Worm (Caenorhabditis elegans) whole organism, mixed stage, embryonic: Measurements from ENCODE around the gene cdka-1.
A peak's percentile ranks its signal among the peaks of the same experiment; 100 is the strongest.

Experiments
- M03D4.4 ChIP-seq: sonication (generic microtip); optimal IDR thresholded peaks from 2 replicates; lab custom pipeline; 2017; ENCODE audit warnings: mild to moderate bottlenecking, missing genetic modification characterization, missing compliant biosample characterization
- bed-3 ChIP-seq: fragments of 200-800 bp; sonication (Bioruptor generic); optimal IDR thresholded peaks from 3 replicates; lab custom pipeline; 2018; ENCODE audit warnings: mild to moderate bottlenecking, missing genetic modification characterization, moderate library complexity, missing compliant biosample characterization
- blmp-1 ChIP-seq: fragments of 150-350 bp; optimal IDR thresholded peaks from 2 replicates; lab custom pipeline; 2014; ENCODE audit warnings: missing biosample characterization, missing genetic modification characterization
- ceh-43 ChIP-seq: fragments of 200-800 bp; sonication (Bioruptor generic); optimal IDR thresholded peaks from 2 replicates; lab custom pipeline; 2018; ENCODE audit warnings: mild to moderate bottlenecking, missing genetic modification characterization, moderate library complexity, missing compliant biosample characterization
- ceh-83 ChIP-seq: fragments of 200-800 bp; sonication (Bioruptor generic); optimal IDR thresholded peaks from 2 replicates; lab custom pipeline; 2018; ENCODE audit warnings: mild to moderate bottlenecking, missing genetic modification characterization, missing compliant biosample characterization
- ces-1 ChIP-seq: fragments of 150-350 bp; optimal IDR thresholded peaks from 2 replicates; lab custom pipeline; 2014; ENCODE audit warnings: missing biosample characterization, missing genetic modification reagents, missing genetic modification characterization
- cnd-1 ChIP-seq: fragments of 200-800 bp; sonication (Bioruptor generic); optimal IDR thresholded peaks from 2 replicates; lab custom pipeline; 2018; ENCODE audit warnings: mild to moderate bottlenecking, missing genetic modification characterization, missing compliant biosample characterization
- drap-1 ChIP-seq: fragments of 200-800 bp; sonication (Bioruptor generic); optimal IDR thresholded peaks from 3 replicates; lab custom pipeline; 2018; ENCODE audit warnings: mild to moderate bottlenecking, missing genetic modification characterization, missing compliant biosample characterization
- elt-1 ChIP-seq: sonication (generic microtip); optimal IDR thresholded peaks from 2 replicates; lab custom pipeline; 2017; ENCODE audit warnings: missing genetic modification characterization, mild to moderate bottlenecking, missing compliant biosample characterization, antibody characterized with exemption, moderate library complexity, borderline replicate concordance; ENCODE audit not compliant: insufficient read depth
- elt-3 ChIP-seq: fragments of 150-350 bp; optimal IDR thresholded peaks from 2 replicates; lab custom pipeline; 2014; ENCODE audit warnings: missing biosample characterization, missing genetic modification characterization
- flh-1 ChIP-seq: fragments of 200-800 bp; sonication (Bioruptor generic); optimal IDR thresholded peaks from 2 replicates; lab custom pipeline; 2018; ENCODE audit warnings: mild to moderate bottlenecking, missing genetic modification characterization, moderate library complexity, missing compliant biosample characterization
- ham-2 ChIP-seq: fragments of 200-800 bp; sonication (Bioruptor generic); optimal IDR thresholded peaks from 2 replicates; lab custom pipeline; 2018; ENCODE audit warnings: mild to moderate bottlenecking, missing genetic modification characterization, missing compliant biosample characterization
- hlh-1 ChIP-seq: fragments of 150-350 bp; optimal IDR thresholded peaks from 2 replicates; lab custom pipeline; 2014; ENCODE audit warnings: missing biosample characterization, missing genetic modification reagents, missing genetic modification characterization
- lin-13 ChIP-seq: fragments of 150-350 bp; optimal IDR thresholded peaks from 2 replicates; lab custom pipeline; 2014; ENCODE audit warnings: missing biosample characterization, missing genetic modification characterization
- lin-32 ChIP-seq: fragments of 200-800 bp; sonication (Bioruptor generic); optimal IDR thresholded peaks from 2 replicates; lab custom pipeline; 2018; ENCODE audit warnings: mild to moderate bottlenecking, missing genetic modification characterization, missing compliant biosample characterization
- lsy-2 ChIP-seq: fragments of 150-350 bp; optimal IDR thresholded peaks from 2 replicates; lab custom pipeline; 2014; ENCODE audit warnings: missing biosample characterization, missing genetic modification characterization
- mab-5 ChIP-seq: fragments of 150-350 bp; optimal IDR thresholded peaks from 2 replicates; lab custom pipeline; 2014; ENCODE audit warnings: missing biosample characterization, missing genetic modification characterization
- mep-1 ChIP-seq: fragments of 150-350 bp; optimal IDR thresholded peaks from 2 replicates; lab custom pipeline; 2017; ENCODE audit warnings: missing biosample characterization, missing genetic modification reagents, missing genetic modification characterization, inconsistent platforms
- mls-2 ChIP-seq: sonication (generic microtip); optimal IDR thresholded peaks from 2 replicates; lab custom pipeline; 2016; ENCODE audit warnings: mild to moderate bottlenecking, missing genetic modification characterization, moderate library complexity, missing compliant biosample characterization
- nhr-12 ChIP-seq: fragments of 150-350 bp; optimal IDR thresholded peaks from 2 replicates; lab custom pipeline; 2014; ENCODE audit warnings: missing biosample characterization, missing genetic modification characterization
- nhr-2 ChIP-seq: fragments of 150-350 bp; optimal IDR thresholded peaks from 2 replicates; lab custom pipeline; 2014; ENCODE audit warnings: missing biosample characterization, missing genetic modification characterization
- nhr-237 ChIP-seq: fragments of 150-350 bp; optimal IDR thresholded peaks from 2 replicates; lab custom pipeline; 2014; ENCODE audit warnings: missing biosample characterization, missing genetic modification characterization
- nhr-28 ChIP-seq: fragments of 150-350 bp; optimal IDR thresholded peaks from 2 replicates; lab custom pipeline; 2014; ENCODE audit warnings: missing biosample characterization, missing genetic modification characterization
- pha-4 ChIP-seq: fragments of 150-350 bp; optimal IDR thresholded peaks from 2 replicates; lab custom pipeline; 2018; ENCODE audit warnings: missing biosample characterization, missing genetic modification reagents, missing genetic modification characterization
- sem-2 ChIP-seq: fragments of 200-800 bp; sonication (Bioruptor generic); optimal IDR thresholded peaks from 2 replicates; lab custom pipeline; 2018; ENCODE audit warnings: mild to moderate bottlenecking, missing genetic modification characterization, missing compliant biosample characterization
- snpc-4 ChIP-seq: fragments of 150-350 bp; optimal IDR thresholded peaks from 2 replicates; lab custom pipeline; 2014; ENCODE audit warnings: missing biosample characterization, missing genetic modification characterization
- sptf-1 ChIP-seq: sonication (generic microtip); optimal IDR thresholded peaks from 2 replicates; lab custom pipeline; 2017; ENCODE audit warnings: mild to moderate bottlenecking, missing genetic modification characterization, moderate library complexity, missing compliant biosample characterization
- tbx-8 ChIP-seq: fragments of 200-800 bp; sonication (Bioruptor generic); optimal IDR thresholded peaks from 2 replicates; lab custom pipeline; 2018; ENCODE audit warnings: mild to moderate bottlenecking, missing genetic modification characterization, moderate library complexity, missing compliant biosample characterization
- unc-39 ChIP-seq: fragments of 150-350 bp; optimal IDR thresholded peaks from 2 replicates; lab custom pipeline; 2014; ENCODE audit warnings: missing biosample characterization, missing genetic modification characterization
- unc-62 ChIP-seq: fragments of 150-350 bp; optimal IDR thresholded peaks from 2 replicates; lab custom pipeline; 2014; ENCODE audit warnings: missing biosample characterization, missing genetic modification reagents, missing genetic modification characterization
- ztf-11 ChIP-seq: fragments of 150-350 bp; optimal IDR thresholded peaks from 2 replicates; lab custom pipeline; 2014; ENCODE audit warnings: missing biosample characterization, missing genetic modification characterization

The cdka-1 gene

DNA sequence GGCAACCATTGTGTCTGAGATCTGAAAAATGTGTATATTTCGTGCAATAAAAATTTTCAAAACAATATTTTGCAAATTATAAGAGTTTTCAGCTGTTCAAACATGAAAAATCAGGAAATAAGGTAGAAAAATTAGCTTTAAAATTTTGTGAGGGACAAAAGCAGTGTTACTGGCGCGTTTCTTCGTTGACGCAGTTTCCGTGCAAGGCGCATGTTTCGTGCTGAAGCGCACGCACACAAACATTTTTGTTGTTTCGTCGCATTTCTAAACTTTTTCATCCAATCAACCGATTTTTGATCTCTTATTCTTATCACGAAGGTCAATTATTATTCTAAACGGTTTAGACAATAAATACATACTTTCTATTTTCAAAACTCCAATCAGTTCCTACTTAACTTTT is 34.7 kb downstream of the cdka-1 start, which contains the start of gene nifk-1:
Gene nifk-1 (minus strand): TSS at position 27 of the 400 bp plus-strand sequence.
- TF ChIP-seq blmp-1 (tag; lab: Kevin White, UChicago) (no peak), lsy-2 (tag; lab: Kevin White, UChicago) (peak; percentile 55), nhr-237 (tag; lab: Kevin White, UChicago) (peak; percentile 7), unc-62 (GFP tag; lab: Kevin White, UChicago) (no peak), mab-5 (no peak), mep-1 (tag; lab: Kevin White, UChicago) (peak; percentile 74)

DNA sequence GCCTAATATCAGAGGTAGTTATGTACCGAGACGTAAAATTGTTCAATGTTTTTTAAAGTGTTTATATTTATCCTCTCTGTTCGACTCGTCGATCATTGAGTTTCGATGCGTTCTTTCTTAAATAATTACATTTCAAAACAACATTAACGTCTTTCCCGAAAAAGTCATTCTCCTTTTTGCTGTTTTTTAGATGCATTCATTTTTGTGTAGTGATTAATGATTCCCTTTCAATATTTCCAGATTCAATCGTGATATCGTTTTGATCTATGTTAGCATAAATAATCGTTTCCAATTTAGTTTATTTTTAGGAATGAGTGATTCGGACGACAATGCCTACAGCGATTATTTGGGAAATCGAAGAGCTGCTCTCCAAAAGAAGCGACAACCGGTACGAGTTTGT is 35.1 kb downstream of the cdka-1 start, which contains the start of gene T04A8.8:
Gene T04A8.8 (plus strand): TSS at position 301 of the 400 bp plus-strand sequence.
- TF ChIP-seq blmp-1 (tag; lab: Kevin White, UChicago) (no peak), sptf-1 (no peak), mls-2 (no peak), sem-2 (GFP tag; lab: Kevin White, UChicago) (no peak), nhr-2 (tag; lab: Kevin White, UChicago) (no peak), ceh-83 (no peak), ceh-43 (GFP tag; lab: Kevin White, UChicago) (no peak), elt-3 (tag; lab: Kevin White, UChicago) (no peak), mep-1 (tag; lab: Kevin White, UChicago) (no peak), bed-3 (no peak), drap-1 (GFP tag; lab: Kevin White, UChicago) (no peak)

DNA sequence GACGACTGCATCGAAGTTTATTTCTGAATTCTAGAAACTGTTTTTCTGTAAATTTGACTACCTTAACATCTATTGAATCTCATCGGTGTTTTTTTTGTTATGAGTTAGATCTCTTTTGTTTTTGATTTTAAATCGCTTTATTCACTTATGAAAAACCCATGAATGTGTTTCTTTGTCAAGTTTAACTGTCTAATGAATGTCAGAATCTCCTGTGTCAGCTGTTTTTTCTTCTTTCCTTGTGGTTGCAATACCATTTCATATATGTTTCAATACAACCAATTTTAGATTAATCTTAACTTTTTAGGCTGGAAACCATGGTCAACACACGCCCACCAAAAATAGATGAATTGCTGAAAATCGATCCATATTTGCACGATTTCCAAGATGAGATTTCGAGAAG is 36.5 kb downstream of the cdka-1 start, which contains the start of gene T04A8.7:
Gene T04A8.7 (plus strand): TSS at position 301 of the 400 bp plus-strand sequence.
- TF ChIP-seq bed-3 (no peak), lin-13 (tag; lab: Kevin White, UChicago) (no peak)

- TF ChIP-seq nhr-28 (tag; lab: Kevin White, UChicago): no peak
- TF ChIP-seq lin-32 (GFP tag; lab: Kevin White, UChicago): no peak
- no peak for TF ChIP-seq mep-1 (tag; lab: Kevin White, UChicago)
- no peak for TF ChIP-seq ceh-43 (GFP tag; lab: Kevin White, UChicago)
Observed at ce11 chrIII:4696903-4697302, 38.3 kb downstream of the cdka-1 start.

DNA sequence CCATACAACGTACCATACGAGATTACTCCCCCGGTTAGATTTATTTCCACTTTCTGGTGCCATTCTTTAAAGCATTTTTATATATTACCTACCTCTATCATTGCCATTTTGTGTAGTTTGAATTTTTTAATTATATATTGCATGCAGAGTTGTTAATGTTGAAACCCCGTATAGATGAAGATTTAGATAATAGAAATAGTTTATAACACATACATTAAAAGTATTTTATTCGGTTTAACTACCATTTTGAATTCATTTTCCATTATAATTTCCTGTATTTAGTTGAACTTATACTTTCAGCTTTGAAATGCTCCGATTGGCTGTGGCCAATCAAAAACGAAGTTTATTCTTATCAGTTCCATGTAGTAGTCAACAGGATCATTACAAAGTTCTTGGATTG is 39.2 kb downstream of the cdka-1 start, which contains the start of gene dnj-18:
Gene dnj-18 (plus strand): TSS at position 301 of the 400 bp plus-strand sequence.
- TF ChIP-seq lin-32 (GFP tag; lab: Kevin White, UChicago) (no peak), snpc-4 (tag; lab: Kevin White, UChicago) (no peak)

ce11 chrIII:4699922-4700321 is 41.3 kb downstream of the cdka-1 start, which contains the start of gene sel-13:
sel-13 (minus strand) TSS chrIII:4700224.
- TF ChIP-seq elt-3 (tag; lab: Kevin White, UChicago) (no peak), snpc-4 (tag; lab: Kevin White, UChicago) (no peak), ceh-43 (GFP tag; lab: Kevin White, UChicago) (no peak), ztf-11 (tag; lab: Kevin White, UChicago) (no peak), nhr-2 (tag; lab: Kevin White, UChicago) (no peak)
- TF ChIP-seq, all 35 proteins: peak for 0

DNA sequence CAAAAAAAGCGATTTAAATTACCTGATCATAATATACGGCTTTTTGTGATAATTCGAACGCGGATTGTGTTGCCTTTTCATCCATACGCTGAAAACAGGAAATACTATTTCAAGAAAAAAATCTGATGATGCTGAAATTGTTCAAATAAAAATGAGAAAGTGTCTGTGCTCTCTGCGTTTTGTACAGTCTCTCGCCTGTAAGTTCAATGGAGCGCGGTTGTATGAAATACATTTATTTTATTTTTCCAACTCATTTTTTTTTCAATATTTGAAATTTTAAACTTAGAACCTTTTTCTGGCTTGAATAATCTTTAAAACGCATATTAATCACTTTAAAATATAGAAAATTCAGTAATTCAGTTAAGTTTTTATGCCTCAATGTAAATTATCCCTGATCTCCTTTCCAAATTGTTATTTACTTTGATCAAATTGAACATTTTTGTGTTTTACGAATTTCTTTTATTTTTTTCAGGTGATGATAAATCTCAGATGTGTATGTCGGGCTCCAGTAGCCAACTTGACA is 45.4 kb downstream of the cdka-1 start, which contains the start of the genes clp-2 and mrpl-16:
Gene clp-2 (minus strand): TSS at position 94 of the 523 bp plus-strand sequence.
Gene mrpl-16 (plus strand): TSS at position 473 of the 523 bp plus-strand sequence.
- TF ChIP-seq ces-1 (GFP tag; lab: Kevin White, UChicago): no peak
- no peak for TF ChIP-seq flh-1 (GFP tag; lab: Kevin White, UChicago)
- TF ChIP-seq nhr-12 (tag; lab: Kevin White, UChicago): no peak
- no peak for TF ChIP-seq sem-2 (GFP tag; lab: Kevin White, UChicago)

DNA sequence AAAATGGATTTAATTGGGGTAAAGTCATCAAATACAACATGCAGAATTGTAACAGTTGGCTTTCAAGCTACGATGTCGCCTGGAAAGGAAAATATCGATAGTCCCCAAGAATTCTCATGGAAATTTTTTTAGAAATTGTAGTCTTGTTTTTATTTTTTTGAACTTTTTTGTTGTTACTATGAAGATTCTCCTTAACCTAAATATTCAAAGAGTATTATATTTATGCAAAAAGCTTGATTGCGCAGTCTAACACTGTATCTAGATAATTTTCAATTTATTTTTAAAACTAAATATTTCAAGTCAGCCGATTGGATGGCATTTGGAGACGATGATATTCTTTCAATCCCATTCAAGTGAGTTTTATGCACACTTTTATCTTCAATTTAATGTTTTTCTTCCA is 46.6 kb downstream of the cdka-1 start, which contains the start of gene pgap-2:
Gene pgap-2 (plus strand): TSS at position 301 of the 400 bp plus-strand sequence.
- TF ChIP-seq ham-2 (GFP tag; lab: Kevin White, UChicago) (no peak), pha-4 (tag; lab: Kevin White, UChicago) (no peak), tbx-8 (GFP tag; lab: Kevin White, UChicago) (no peak), M03D4.4 (tag; lab: Kevin White, UChicago) (no peak), hlh-1 (no peak), mls-2 (no peak), elt-3 (tag; lab: Kevin White, UChicago) (no peak), mep-1 (tag; lab: Kevin White, UChicago) (no peak), sem-2 (GFP tag; lab: Kevin White, UChicago) (no peak), nhr-2 (tag; lab: Kevin White, UChicago) (no peak), cnd-1 (no peak), elt-1 (tag; lab: Kevin White, UChicago) (no peak), unc-39 (tag; lab: Kevin White, UChicago) (no peak), ceh-83 (no peak), ceh-43 (GFP tag; lab: Kevin White, UChicago) (no peak)
